Worm (Caenorhabditis elegans) whole organism, late embryonic: ENCODE results near the gene F36H1.12.

Experiments used
- K02D7.2 ChIP-seq: sonication (generic microtip); optimal IDR thresholded peaks from 2 replicates; lab custom pipeline; 2017; ENCODE audit warnings: mild to moderate bottlenecking, missing genetic modification characterization, missing compliant biosample characterization
- K09A11.1 ChIP-seq: sonication (generic microtip); optimal IDR thresholded peaks from 2 replicates; lab custom pipeline; 2017; ENCODE audit warnings: antibody characterized with exemption, mild to moderate bottlenecking, missing genetic modification characterization, missing compliant biosample characterization; ENCODE audit not compliant: insufficient read depth
- T23F11.4 ChIP-seq: fragments of 200-800 bp; sonication (Bioruptor generic); optimal IDR thresholded peaks from 2 replicates; lab custom pipeline; 2018; ENCODE audit warnings: mild to moderate bottlenecking, missing genetic modification characterization, missing compliant biosample characterization
- Y22D7AL.16 ChIP-seq: sonication (generic microtip); optimal IDR thresholded peaks from 2 replicates; lab custom pipeline; 2016; ENCODE audit warnings: missing genetic modification characterization, missing compliant biosample characterization
- ahr-1 ChIP-seq: sonication (generic microtip); optimal IDR thresholded peaks from 2 replicates; lab custom pipeline; 2016; ENCODE audit warnings: missing genetic modification characterization, missing compliant biosample characterization
- ama-1 ChIP-seq: fragments of 150-350 bp; optimal IDR thresholded peaks from 2 replicates; lab custom pipeline; 2014
- ceh-14 ChIP-seq: sonication (generic microtip); optimal IDR thresholded peaks from 2 replicates; lab custom pipeline; 2016; ENCODE audit warnings: missing genotype, missing genetic modification characterization, missing compliant biosample characterization
- ceh-19 ChIP-seq: fragments of 200-800 bp; sonication (Bioruptor generic); optimal IDR thresholded peaks from 2 replicates; lab custom pipeline; 2018; ENCODE audit warnings: mild to moderate bottlenecking, missing genetic modification characterization, missing compliant biosample characterization
- ceh-22 ChIP-seq: sonication (generic microtip); optimal IDR thresholded peaks from 2 replicates; lab custom pipeline; 2017; ENCODE audit warnings: missing biosample characterization, missing genetic modification characterization
- ceh-24 ChIP-seq: sonication (generic microtip); optimal IDR thresholded peaks from 2 replicates; lab custom pipeline; 2016; ENCODE audit warnings: mild to moderate bottlenecking, missing genetic modification characterization, missing compliant biosample characterization
- ceh-30 ChIP-seq: fragments of 150-350 bp; optimal IDR thresholded peaks from 2 replicates; lab custom pipeline; 2014; ENCODE audit warnings: missing biosample characterization, missing genetic modification characterization
- ceh-31 ChIP-seq: sonication (generic microtip); optimal IDR thresholded peaks from 2 replicates; lab custom pipeline; 2016; ENCODE audit warnings: missing genetic modification characterization, missing compliant biosample characterization
- ceh-34 ChIP-seq: sonication (generic microtip); optimal IDR thresholded peaks from 2 replicates; lab custom pipeline; 2016; ENCODE audit warnings: mild to moderate bottlenecking, missing genetic modification characterization, missing compliant biosample characterization
- ceh-45 ChIP-seq: fragments of 200-800 bp; sonication (Bioruptor generic); IDR thresholded peaks from 2 replicates; pipeline ENCODE4 v1.3.6; 2022; ENCODE audit warnings: missing genetic modification reagents, missing genetic modification characterization, missing compliant biosample characterization
- ceh-48 ChIP-seq: sonication (generic microtip); optimal IDR thresholded peaks from 2 replicates; lab custom pipeline; 2016; ENCODE audit warnings: missing genetic modification characterization, inconsistent platforms, missing compliant biosample characterization
- ceh-6 ChIP-seq: fragments of 200-800 bp; sonication (Bioruptor generic); optimal IDR thresholded peaks from 2 replicates; lab custom pipeline; 2018; ENCODE audit warnings: mild to moderate bottlenecking, missing genetic modification characterization, missing compliant biosample characterization
- ceh-9 ChIP-seq: sonication (generic microtip); optimal IDR thresholded peaks from 2 replicates; lab custom pipeline; 2016; ENCODE audit warnings: mild to moderate bottlenecking, missing genetic modification characterization, inconsistent platforms, missing compliant biosample characterization
- che-1 ChIP-seq: sonication (generic microtip); optimal IDR thresholded peaks from 2 replicates; lab custom pipeline; 2016; ENCODE audit warnings: mild to moderate bottlenecking, missing genetic modification characterization, missing compliant biosample characterization
- dve-1 ChIP-seq: sonication (generic microtip); optimal IDR thresholded peaks from 2 replicates; lab custom pipeline; 2017; ENCODE audit warnings: antibody characterized with exemption, mild to moderate bottlenecking, missing genetic modification characterization, missing compliant biosample characterization
- elt-2 ChIP-seq: sonication (generic microtip); optimal IDR thresholded peaks from 2 replicates; lab custom pipeline; 2016; ENCODE audit warnings: missing genetic modification reagents, missing genetic modification characterization, missing compliant biosample characterization
- ets-4 ChIP-seq: sonication (generic microtip); optimal IDR thresholded peaks from 2 replicates; lab custom pipeline; 2016; ENCODE audit warnings: missing genetic modification characterization, missing compliant biosample characterization
- eyg-1 ChIP-seq: sonication (generic microtip); optimal IDR thresholded peaks from 2 replicates; lab custom pipeline; 2016; ENCODE audit warnings: missing genotype, missing genetic modification characterization, missing compliant biosample characterization
- fax-1 ChIP-seq: sonication (generic microtip); optimal IDR thresholded peaks from 2 replicates; lab custom pipeline; 2016; ENCODE audit warnings: missing genotype, missing genetic modification characterization, missing compliant biosample characterization
- gmeb-2 ChIP-seq: sonication (generic microtip); optimal IDR thresholded peaks from 2 replicates; lab custom pipeline; 2016; ENCODE audit warnings: missing genetic modification characterization, inconsistent platforms, missing compliant biosample characterization
- hlh-13 ChIP-seq: fragments of 200-800 bp; sonication (Bioruptor generic); optimal IDR thresholded peaks from 2 replicates; lab custom pipeline; 2018; ENCODE audit warnings: mild to moderate bottlenecking, missing genetic modification characterization, missing compliant biosample characterization
- hlh-15 ChIP-seq: sonication (generic microtip); optimal IDR thresholded peaks from 2 replicates; lab custom pipeline; 2016; ENCODE audit warnings: missing genetic modification characterization, missing compliant biosample characterization
- hlh-6 ChIP-seq: sonication (generic microtip); optimal IDR thresholded peaks from 2 replicates; lab custom pipeline; 2016; ENCODE audit warnings: missing genotype, missing genetic modification characterization, missing compliant biosample characterization
- hlh-8 ChIP-seq: sonication (generic microtip); optimal IDR thresholded peaks from 2 replicates; lab custom pipeline; 2016; ENCODE audit warnings: missing genotype, missing genetic modification characterization, missing compliant biosample characterization
- lim-6 ChIP-seq: sonication (generic microtip); optimal IDR thresholded peaks from 2 replicates; lab custom pipeline; 2016; ENCODE audit warnings: missing genetic modification characterization, missing compliant biosample characterization
- mec-3 ChIP-seq: sonication (generic microtip); optimal IDR thresholded peaks from 2 replicates; lab custom pipeline; 2016; ENCODE audit warnings: borderline replicate concordance, missing genetic modification characterization, missing compliant biosample characterization
- nhr-11 ChIP-seq: fragments of 150-350 bp; optimal IDR thresholded peaks from 2 replicates; lab custom pipeline; 2014; ENCODE audit warnings: missing biosample characterization, missing genetic modification characterization
- pax-1 ChIP-seq: fragments of 150-350 bp; optimal IDR thresholded peaks from 2 replicates; lab custom pipeline; 2014; ENCODE audit warnings: missing biosample characterization, missing genetic modification characterization
- pha-2 ChIP-seq: sonication (generic microtip); optimal IDR thresholded peaks from 2 replicates; lab custom pipeline; 2017; ENCODE audit warnings: mild to moderate bottlenecking, missing genetic modification characterization, missing compliant biosample characterization
- pqm-1 ChIP-seq: sonication (generic microtip); optimal IDR thresholded peaks from 2 replicates; lab custom pipeline; 2016; ENCODE audit warnings: missing genetic modification characterization, missing compliant biosample characterization
- pros-1 ChIP-seq: fragments of 150-350 bp; optimal IDR thresholded peaks from 2 replicates; lab custom pipeline; 2014; ENCODE audit warnings: missing biosample characterization, missing genetic modification reagents, missing genetic modification characterization
- sox-2 ChIP-seq: fragments of 200-800 bp; sonication (Bioruptor generic); IDR thresholded peaks from 2 replicates; pipeline ENCODE4 v1.3.6; 2022; ENCODE audit warnings: missing genetic modification reagents, missing genetic modification characterization, missing compliant biosample characterization
- tbx-2 ChIP-seq: sonication (generic microtip); optimal IDR thresholded peaks from 2 replicates; lab custom pipeline; 2016; ENCODE audit warnings: missing genetic modification characterization, missing compliant biosample characterization
- tbx-7 ChIP-seq: sonication (generic microtip); optimal IDR thresholded peaks from 2 replicates; lab custom pipeline; 2016; ENCODE audit warnings: missing genotype, missing genetic modification characterization, missing compliant biosample characterization
- unc-42 ChIP-seq: sonication (generic microtip); optimal IDR thresholded peaks from 2 replicates; lab custom pipeline; 2016; ENCODE audit warnings: missing genotype, missing genetic modification characterization, missing compliant biosample characterization
- unc-86 ChIP-seq: sonication (generic microtip); optimal IDR thresholded peaks from 2 replicates; lab custom pipeline; 2016; ENCODE audit warnings: missing genetic modification characterization, missing compliant biosample characterization

The F36H1.12 gene

ce11 chrIV:11019962-11020550 lies 33.4 kb downstream of the F36H1.12 start, which contains the start of gene F13H10.8 (continued):
- TF ChIP-seq pha-2 (no peak), ceh-14 (tag; lab: Kevin White, UChicago) (peak; percentile 14), unc-42 (peak; percentile 82), sox-2 (GFP tag; lab: Robert Waterston, UW) (no peak), nhr-11 (tag; lab: Kevin White, UChicago) (no peak), tbx-7 (tag; lab: Kevin White, UChicago) (peak; percentile 25), eyg-1 (no peak), elt-2 (tag; lab: Kevin White, UChicago) (peak; percentile 73)
- TF ChIP-seq, all 69 proteins: peak for 5

DNA sequence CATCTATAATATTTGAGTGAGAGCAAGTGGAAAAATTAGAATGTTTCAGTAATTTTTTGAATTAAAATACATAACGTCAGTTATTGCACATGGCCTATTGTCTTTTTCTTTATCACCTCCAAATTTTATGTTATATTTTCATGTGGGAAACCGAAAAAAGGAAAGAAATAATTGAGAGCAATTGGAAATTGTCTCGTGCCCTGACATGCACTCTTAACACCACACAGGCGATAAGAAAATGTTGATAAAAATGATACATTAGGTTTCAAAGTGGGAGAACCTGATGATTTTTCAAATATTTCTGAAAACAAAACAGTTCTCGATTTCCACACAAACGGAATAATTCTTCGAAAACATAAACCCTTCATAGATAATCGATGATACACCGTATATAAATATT lies 37.6 kb downstream of the F36H1.12 start, which contains the start of gene F13H10.3:
Gene F13H10.3, minus strand, starts transcription at position 73 of the 400 bp plus-strand sequence.
- no peak for TF ChIP-seq K02D7.2 (tag; lab: Kevin White, UChicago)
- peak; percentile 25 for TF ChIP-seq elt-2 (tag; lab: Kevin White, UChicago)

DNA sequence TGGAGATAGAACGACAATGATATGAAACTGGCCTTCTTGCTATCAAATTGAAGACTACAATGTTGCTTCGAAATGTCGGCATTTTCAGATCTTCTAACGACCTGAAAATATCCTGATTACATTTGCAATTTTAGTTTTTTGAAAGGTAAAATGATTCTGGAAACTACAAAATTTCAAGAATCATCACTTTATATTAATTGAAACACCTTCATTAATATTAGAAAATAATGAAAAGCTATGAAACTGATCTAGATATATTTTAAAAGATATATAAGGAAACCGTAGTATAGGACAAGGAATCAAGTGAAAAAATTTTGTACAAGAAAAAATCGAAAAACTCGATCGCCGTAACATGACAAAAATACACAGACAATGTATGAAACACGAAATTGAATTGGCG lies 41.6 kb downstream of the F36H1.12 start, which contains the start of gene ndx-9:
Gene ndx-9, minus strand, starts transcription at position 101 of the 400 bp plus-strand sequence.
- no peak for TF ChIP-seq tbx-2 (tag; lab: Kevin White, UChicago)
- TF ChIP-seq lim-6 (tag; lab: Kevin White, UChicago) = no peak
- TF ChIP-seq nhr-11 (tag; lab: Kevin White, UChicago) = no peak
- no peak for TF ChIP-seq fax-1 (tag; lab: Kevin White, UChicago)
- no peak for TF ChIP-seq Y22D7AL.16 (tag; lab: Kevin White, UChicago)
- TF ChIP-seq ceh-22 = no peak
- TF ChIP-seq hlh-13 (GFP tag; lab: Kevin White, UChicago) = no peak
- no peak for TF ChIP-seq K09A11.1
- no peak for TF ChIP-seq hlh-6
- no peak for TF ChIP-seq gmeb-2
- TF ChIP-seq ceh-14 (tag; lab: Kevin White, UChicago) = no peak
- TF ChIP-seq ceh-45 (GFP tag; lab: Robert Waterston, UW) = no peak
- no peak for TF ChIP-seq hlh-15 (tag; lab: Kevin White, UChicago)
- TF ChIP-seq sox-2 (GFP tag; lab: Robert Waterston, UW) = no peak
- TF ChIP-seq, all 69 proteins: peak for 0

DNA sequence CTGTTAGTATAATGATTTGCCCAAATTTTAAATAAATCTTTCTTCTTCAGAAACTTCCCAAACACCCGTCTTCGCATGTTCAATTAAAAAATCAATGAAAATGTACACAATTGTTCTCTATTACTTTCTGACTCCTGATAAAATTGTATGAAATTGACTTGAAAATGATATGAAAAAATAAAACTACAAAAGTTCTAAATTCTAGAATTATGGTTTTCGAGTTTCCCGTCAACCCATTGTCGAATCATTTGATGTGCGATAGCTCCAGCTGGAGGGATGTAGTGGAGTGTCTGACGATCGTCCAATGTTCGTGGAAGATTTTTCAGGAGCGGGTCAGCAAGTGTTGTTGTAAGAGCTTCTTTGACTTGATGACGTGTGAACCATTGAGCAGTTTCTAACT lies 43.6 kb downstream of the F36H1.12 start:
- TF ChIP-seq pha-2 (no peak), hlh-8 (tag; lab: Kevin White, UChicago) (no peak), pqm-1 (tag; lab: Kevin White, UChicago) (no peak), dve-1 (tag; lab: Kevin White, UChicago) (no peak), che-1 (tag; lab: Kevin White, UChicago) (no peak), ceh-24 (tag; lab: Kevin White, UChicago) (no peak), unc-42 (no peak), ceh-31 (no peak), ets-4 (tag; lab: Kevin White, UChicago) (no peak)

ce11 chrIV:11008996-11009395 lies 44.5 kb downstream of the F36H1.12 start, which contains the start of gene F13H10.6:
F13H10.6 (plus strand) TSS chrIV:11009296.
- no peak for TF ChIP-seq pha-2
- no peak for TF ChIP-seq ceh-30 (tag; lab: Kevin White, UChicago)
- TF ChIP-seq ceh-24 (tag; lab: Kevin White, UChicago) = no peak
- TF ChIP-seq ahr-1 (tag; lab: Kevin White, UChicago) = no peak
- no peak for TF ChIP-seq unc-86
- TF ChIP-seq ceh-14 (tag; lab: Kevin White, UChicago) = no peak
- no peak for TF ChIP-seq pax-1 (tag; lab: Kevin White, UChicago)
- no peak for TF ChIP-seq hlh-6
- TF ChIP-seq ceh-9 (tag; lab: Kevin White, UChicago) = no peak
- no peak for TF ChIP-seq ceh-48 (tag; lab: Kevin White, UChicago)
- TF ChIP-seq mec-3 (tag; lab: Kevin White, UChicago) = no peak
- no peak for TF ChIP-seq ceh-6 (GFP tag; lab: Kevin White, UChicago)
- no peak for TF ChIP-seq ceh-34 (tag; lab: Kevin White, UChicago)
- TF ChIP-seq ama-1 (lab: Kevin White, UChicago) = no peak
- no peak for TF ChIP-seq ceh-19 (GFP tag; lab: Kevin White, UChicago)
- no peak for TF ChIP-seq pqm-1 (tag; lab: Kevin White, UChicago)
- TF ChIP-seq T23F11.4 (GFP tag; lab: Kevin White, UChicago) = no peak
- TF ChIP-seq pros-1 = no peak
